Worm (Caenorhabditis elegans) whole organism, late embryonic: Measurements from ENCODE around the gene clec-238.

Source experiments
- K09A11.1 ChIP-seq: sonication (generic microtip); optimal IDR thresholded peaks from 2 replicates; lab custom pipeline; 2017; ENCODE audit warnings: antibody characterized with exemption, mild to moderate bottlenecking, missing genetic modification characterization, missing compliant biosample characterization; ENCODE audit not compliant: insufficient read depth
- Y22D7AL.16 ChIP-seq: sonication (generic microtip); optimal IDR thresholded peaks from 2 replicates; lab custom pipeline; 2016; ENCODE audit warnings: missing genetic modification characterization, missing compliant biosample characterization
- ahr-1 ChIP-seq: sonication (generic microtip); optimal IDR thresholded peaks from 2 replicates; lab custom pipeline; 2016; ENCODE audit warnings: missing genetic modification characterization, missing compliant biosample characterization
- ceh-19 ChIP-seq: fragments of 200-800 bp; sonication (Bioruptor generic); optimal IDR thresholded peaks from 2 replicates; lab custom pipeline; 2018; ENCODE audit warnings: mild to moderate bottlenecking, missing genetic modification characterization, missing compliant biosample characterization
- ceh-30 ChIP-seq: fragments of 150-350 bp; optimal IDR thresholded peaks from 2 replicates; lab custom pipeline; 2014; ENCODE audit warnings: missing biosample characterization, missing genetic modification characterization
- ceh-31 ChIP-seq: sonication (generic microtip); optimal IDR thresholded peaks from 2 replicates; lab custom pipeline; 2016; ENCODE audit warnings: missing genetic modification characterization, missing compliant biosample characterization
- ceh-34 ChIP-seq: sonication (generic microtip); optimal IDR thresholded peaks from 2 replicates; lab custom pipeline; 2016; ENCODE audit warnings: mild to moderate bottlenecking, missing genetic modification characterization, missing compliant biosample characterization
- ceh-6 ChIP-seq: fragments of 200-800 bp; sonication (Bioruptor generic); optimal IDR thresholded peaks from 2 replicates; lab custom pipeline; 2018; ENCODE audit warnings: mild to moderate bottlenecking, missing genetic modification characterization, missing compliant biosample characterization
- dmd-4 ChIP-seq: sonication (generic microtip); optimal IDR thresholded peaks from 2 replicates; lab custom pipeline; 2016; ENCODE audit warnings: borderline replicate concordance, missing genetic modification characterization, missing compliant biosample characterization
- dve-1 ChIP-seq: sonication (generic microtip); optimal IDR thresholded peaks from 2 replicates; lab custom pipeline; 2017; ENCODE audit warnings: antibody characterized with exemption, mild to moderate bottlenecking, missing genetic modification characterization, missing compliant biosample characterization
- elt-2 ChIP-seq: sonication (generic microtip); optimal IDR thresholded peaks from 2 replicates; lab custom pipeline; 2016; ENCODE audit warnings: missing genetic modification reagents, missing genetic modification characterization, missing compliant biosample characterization
- elt-4 ChIP-seq: sonication (generic microtip); optimal IDR thresholded peaks from 2 replicates; lab custom pipeline; 2016; ENCODE audit warnings: missing genetic modification characterization, missing compliant biosample characterization
- ets-4 ChIP-seq: sonication (generic microtip); optimal IDR thresholded peaks from 2 replicates; lab custom pipeline; 2016; ENCODE audit warnings: missing genetic modification characterization, missing compliant biosample characterization
- fkh-6 ChIP-seq: sonication (generic microtip); optimal IDR thresholded peaks from 2 replicates; lab custom pipeline; 2016; ENCODE audit warnings: missing genetic modification characterization, missing compliant biosample characterization
- hlh-13 ChIP-seq: fragments of 200-800 bp; sonication (Bioruptor generic); optimal IDR thresholded peaks from 2 replicates; lab custom pipeline; 2018; ENCODE audit warnings: mild to moderate bottlenecking, missing genetic modification characterization, missing compliant biosample characterization
- hlh-15 ChIP-seq: sonication (generic microtip); optimal IDR thresholded peaks from 2 replicates; lab custom pipeline; 2016; ENCODE audit warnings: missing genetic modification characterization, missing compliant biosample characterization
- hlh-30 ChIP-seq: sonication (generic microtip); optimal IDR thresholded peaks from 2 replicates; lab custom pipeline; 2017; ENCODE audit warnings: antibody characterized with exemption, missing genetic modification characterization, missing compliant biosample characterization; ENCODE audit not compliant: insufficient read depth
- hlh-8 ChIP-seq: sonication (generic microtip); optimal IDR thresholded peaks from 2 replicates; lab custom pipeline; 2016; ENCODE audit warnings: missing genotype, missing genetic modification characterization, missing compliant biosample characterization
- lin-11 ChIP-seq: fragments of 200-800 bp; sonication (Bioruptor generic); optimal IDR thresholded peaks from 2 replicates; lab custom pipeline; 2018; ENCODE audit warnings: mild to moderate bottlenecking, missing genetic modification characterization, missing compliant biosample characterization
- madf-2 ChIP-seq: sonication (generic microtip); optimal IDR thresholded peaks from 2 replicates; lab custom pipeline; 2017; ENCODE audit warnings: missing genetic modification characterization, missing compliant biosample characterization
- mec-3 ChIP-seq: sonication (generic microtip); optimal IDR thresholded peaks from 2 replicates; lab custom pipeline; 2016; ENCODE audit warnings: borderline replicate concordance, missing genetic modification characterization, missing compliant biosample characterization
- nfya-1 ChIP-seq: sonication (generic microtip); optimal IDR thresholded peaks from 2 replicates; lab custom pipeline; 2017; ENCODE audit warnings: missing genetic modification characterization, mild to moderate bottlenecking, missing compliant biosample characterization, antibody characterized with exemption, moderate library complexity
- nhr-232 ChIP-seq: sonication (generic microtip); optimal IDR thresholded peaks from 2 replicates; lab custom pipeline; 2016; ENCODE audit warnings: missing genetic modification characterization, missing compliant biosample characterization
- npax-4 ChIP-seq: sonication (generic microtip); optimal IDR thresholded peaks from 2 replicates; lab custom pipeline; 2016; ENCODE audit warnings: missing genetic modification characterization, missing compliant biosample characterization
- odd-2 ChIP-seq: sonication (generic microtip); optimal IDR thresholded peaks from 2 replicates; lab custom pipeline; 2017; ENCODE audit warnings: antibody characterized with exemption, mild to moderate bottlenecking, missing genetic modification characterization, missing compliant biosample characterization
- pag-3 ChIP-seq: sonication (generic microtip); optimal IDR thresholded peaks from 2 replicates; lab custom pipeline; 2016; ENCODE audit warnings: missing compliant biosample characterization, missing genetic modification characterization, borderline replicate concordance
- pax-1 ChIP-seq: fragments of 150-350 bp; optimal IDR thresholded peaks from 2 replicates; lab custom pipeline; 2014; ENCODE audit warnings: missing biosample characterization, missing genetic modification characterization
- pha-2 ChIP-seq: sonication (generic microtip); optimal IDR thresholded peaks from 2 replicates; lab custom pipeline; 2017; ENCODE audit warnings: mild to moderate bottlenecking, missing genetic modification characterization, missing compliant biosample characterization
- pha-4 ChIP-seq: fragments of 150-350 bp; optimal IDR thresholded peaks from 2 replicates; lab custom pipeline; 2018; ENCODE audit warnings: missing biosample characterization, missing genetic modification reagents, missing genetic modification characterization
- pros-1 ChIP-seq: fragments of 150-350 bp; optimal IDR thresholded peaks from 2 replicates; lab custom pipeline; 2014; ENCODE audit warnings: missing biosample characterization, missing genetic modification reagents, missing genetic modification characterization
- ref-2 ChIP-seq: sonication (generic microtip); optimal IDR thresholded peaks from 2 replicates; lab custom pipeline; 2016; ENCODE audit warnings: missing genetic modification characterization, missing compliant biosample characterization
- rnt-1 ChIP-seq: sonication (generic microtip); optimal IDR thresholded peaks from 2 replicates; lab custom pipeline; 2016; ENCODE audit warnings: missing genetic modification characterization, missing compliant biosample characterization
- sdc-2 ChIP-seq: sonication (generic microtip); optimal IDR thresholded peaks from 2 replicates; lab custom pipeline; 2016; ENCODE audit warnings: missing genotype, missing genetic modification characterization, missing compliant biosample characterization
- sox-4 ChIP-seq: sonication (generic microtip); optimal IDR thresholded peaks from 2 replicates; lab custom pipeline; 2017; ENCODE audit warnings: mild to moderate bottlenecking, missing genetic modification characterization, inconsistent platforms, missing compliant biosample characterization
- syd-9 ChIP-seq: sonication (generic microtip); optimal IDR thresholded peaks from 2 replicates; lab custom pipeline; 2016; ENCODE audit warnings: mild to moderate bottlenecking, missing genetic modification characterization, moderate library complexity, missing compliant biosample characterization
- tbx-2 ChIP-seq: sonication (generic microtip); optimal IDR thresholded peaks from 2 replicates; lab custom pipeline; 2016; ENCODE audit warnings: missing genetic modification characterization, missing compliant biosample characterization
- tbx-7 ChIP-seq: sonication (generic microtip); optimal IDR thresholded peaks from 2 replicates; lab custom pipeline; 2016; ENCODE audit warnings: missing genotype, missing genetic modification characterization, missing compliant biosample characterization
- ttx-3 ChIP-seq: sonication (generic microtip); optimal IDR thresholded peaks from 2 replicates; lab custom pipeline; 2016; ENCODE audit warnings: missing genetic modification reagents, missing genetic modification characterization, missing compliant biosample characterization
- unc-55 ChIP-seq: sonication (generic microtip); optimal IDR thresholded peaks from 2 replicates; lab custom pipeline; 2017; ENCODE audit warnings: missing biosample characterization, missing genetic modification reagents, missing genetic modification characterization
- unc-86 ChIP-seq: sonication (generic microtip); optimal IDR thresholded peaks from 2 replicates; lab custom pipeline; 2016; ENCODE audit warnings: missing genetic modification characterization, missing compliant biosample characterization

The clec-238 gene

DNA sequence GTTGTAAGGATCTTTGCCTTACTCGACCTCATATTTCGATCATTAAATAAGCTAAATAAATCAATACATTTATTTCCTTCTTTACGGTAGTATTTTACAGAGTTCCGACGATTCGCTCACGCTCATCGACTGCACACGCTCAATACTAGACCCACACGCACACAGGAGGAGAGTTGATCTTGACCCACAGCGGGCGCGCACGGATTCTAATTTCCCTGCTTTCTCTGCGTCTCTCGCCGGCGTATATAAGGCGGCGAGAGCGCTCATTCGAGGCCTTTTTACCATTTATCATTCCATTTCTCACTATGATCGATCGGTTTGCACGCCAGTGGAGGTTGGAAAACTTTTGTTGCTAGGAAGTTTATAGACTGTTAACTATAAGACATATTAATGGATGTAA lies 1.6 kb upstream of the clec-238 start:
- TF ChIP-seq ttx-3 = no peak
- no peak for TF ChIP-seq hlh-8 (tag; lab: Kevin White, UChicago)
- no peak for TF ChIP-seq rnt-1
- TF ChIP-seq tbx-7 (tag; lab: Kevin White, UChicago) = no peak
- TF ChIP-seq ref-2 (tag; lab: Kevin White, UChicago) = no peak
- no peak for TF ChIP-seq dve-1 (tag; lab: Kevin White, UChicago)
- no peak for TF ChIP-seq dmd-4
- TF ChIP-seq pax-1 (tag; lab: Kevin White, UChicago) = no peak
- TF ChIP-seq pros-1 (tag; lab: Kevin White, UChicago) = no peak
- no peak for TF ChIP-seq ceh-30 (tag; lab: Kevin White, UChicago)
- no peak for TF ChIP-seq ceh-19 (GFP tag; lab: Kevin White, UChicago)
- TF ChIP-seq tbx-2 = no peak
- TF ChIP-seq ets-4 (tag; lab: Kevin White, UChicago) = no peak
- TF ChIP-seq nhr-232 = no peak
- TF ChIP-seq elt-2 (tag; lab: Kevin White, UChicago) = no peak
- no peak for TF ChIP-seq elt-4 (tag; lab: Kevin White, UChicago)
- no peak for TF ChIP-seq hlh-30 (tag; lab: Kevin White, UChicago)
- no peak for TF ChIP-seq pha-2 (tag; lab: Kevin White, UChicago)
- TF ChIP-seq sdc-2 (tag; lab: Kevin White, UChicago) = no peak
- TF ChIP-seq fkh-6 (tag; lab: Kevin White, UChicago) = no peak

- TF ChIP-seq hlh-13 (no peak), pag-3 (tag; lab: Kevin White, UChicago) (no peak), mec-3 (tag; lab: Kevin White, UChicago) (no peak), madf-2 (tag; lab: Kevin White, UChicago) (no peak), elt-4 (tag; lab: Kevin White, UChicago) (no peak)
- TF ChIP-seq, all 69 proteins: peak for 0
Observed at ce11 chrV:16954766-16955165, 3.2 kb downstream of the clec-238 start, which contains the start of gene srh-206. Gene srh-206 (minus strand): TSS chrV:16954866.

DNA sequence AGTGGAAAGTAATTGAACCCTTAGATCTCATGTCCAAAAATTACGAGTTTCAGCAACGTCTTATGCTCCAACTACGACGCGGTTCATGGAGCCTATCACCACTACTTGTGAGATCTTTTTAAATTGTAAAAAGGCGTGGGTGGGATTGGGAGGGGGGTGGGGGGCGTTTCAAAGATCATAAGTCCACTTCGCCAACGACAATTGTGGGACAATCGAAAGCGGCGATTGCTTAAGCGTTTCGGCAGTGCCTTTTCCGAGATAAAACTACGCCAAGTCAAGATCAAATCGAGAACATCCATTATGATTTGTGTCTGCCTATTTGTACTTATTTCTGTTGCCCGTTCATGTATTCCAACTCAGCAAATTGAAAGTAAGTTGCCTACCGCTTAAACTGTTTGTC lies 4.6 kb downstream of the clec-238 start, which contains the start of gene clec-239:
Gene clec-239, plus strand, starts transcription at position 301 of the 400 bp plus-strand sequence.
- no peak for TF ChIP-seq nfya-1 (tag; lab: Kevin White, UChicago)
- no peak for TF ChIP-seq Y22D7AL.16
- TF ChIP-seq ahr-1 (tag; lab: Kevin White, UChicago) = no peak
- no peak for TF ChIP-seq K09A11.1
- TF ChIP-seq ceh-6 (GFP tag; lab: Kevin White, UChicago) = no peak
- no peak for TF ChIP-seq unc-86 (tag; lab: Kevin White, UChicago)
- TF ChIP-seq ceh-34 (tag; lab: Kevin White, UChicago) = no peak
- TF ChIP-seq pha-4 (tag; lab: Kevin White, UChicago) = no peak
- no peak for TF ChIP-seq odd-2 (tag; lab: Kevin White, UChicago)
- TF ChIP-seq ref-2 (tag; lab: Kevin White, UChicago) = no peak
- no peak for TF ChIP-seq syd-9 (tag; lab: Kevin White, UChicago)
- no peak for TF ChIP-seq unc-55 (GFP tag; lab: Kevin White, UChicago)
- no peak for TF ChIP-seq sox-4 (tag; lab: Kevin White, UChicago)
- no peak for TF ChIP-seq hlh-15
- no peak for TF ChIP-seq lin-11 (tag; lab: Kevin White, UChicago)
- no peak for TF ChIP-seq ceh-31 (tag; lab: Kevin White, UChicago)
- no peak for TF ChIP-seq npax-4 (tag; lab: Kevin White, UChicago)
